Fruit fly (Drosophila melanogaster) whole organism, embryonic: ENCODE results near the gene CG32267.
A peak's percentile ranks its signal among the peaks of the same experiment; 100 is the strongest.

Experiments used
- BEAF-32 ChIP-seq: fragments of 200-800 bp; sonication (Bioruptor generic); optimal IDR thresholded peaks from 3 replicates; lab custom pipeline; 2017; ENCODE audit warnings: missing biosample characterization, missing genetic modification characterization, mild to moderate bottlenecking, moderate library complexity, missing genetic modification reagents
- Bdp1 ChIP-seq: fragments of 200-800 bp; sonication (Bioruptor generic); optimal IDR thresholded peaks from 3 replicates; lab custom pipeline; 2016; ENCODE audit warnings: missing biosample characterization, missing genetic modification characterization
- CG11504 ChIP-seq: fragments of 200-800 bp; sonication (Bioruptor generic); optimal IDR thresholded peaks from 3 replicates; lab custom pipeline; 2019; ENCODE audit warnings: missing biosample characterization, mild to moderate bottlenecking, missing genetic modification characterization, moderate library complexity
- CG11560 ChIP-seq: fragments of 200-800 bp; sonication (Bioruptor generic); IDR thresholded peaks from 3 replicates; pipeline ENCODE4 v1.3.6; 2022; ENCODE audit warnings: missing biosample characterization, missing genetic modification characterization
- CG12071 ChIP-seq: fragments of 200-800 bp; sonication (Bioruptor generic); optimal IDR thresholded peaks from 3 replicates; lab custom pipeline; 2018; ENCODE audit warnings: missing biosample characterization, mild to moderate bottlenecking, missing genetic modification characterization
- CG12155 ChIP-seq: fragments of 200-800 bp; sonication (Bioruptor generic); optimal IDR thresholded peaks from 3 replicates; lab custom pipeline; 2016; ENCODE audit warnings: missing biosample characterization, missing genetic modification characterization
- CG12744 ChIP-seq: fragments of 200-800 bp; sonication (Bioruptor generic); optimal IDR thresholded peaks from 2 replicates; lab custom pipeline; 2016; ENCODE audit warnings: missing biosample characterization, missing genetic modification characterization
- CG15696 ChIP-seq: fragments of 200-800 bp; sonication (Bioruptor generic); optimal IDR thresholded peaks from 2 replicates; lab custom pipeline; 2019; ENCODE audit warnings: missing biosample characterization, mild to moderate bottlenecking, missing genetic modification characterization, moderate library complexity
- CG2889 ChIP-seq: fragments of 200-800 bp; sonication (Bioruptor generic); IDR thresholded peaks from 3 replicates; pipeline ENCODE4 v1.3.6; 2022; ENCODE audit warnings: missing biosample characterization, missing genetic modification characterization
- CG30403 ChIP-seq: fragments of 200-800 bp; sonication (Bioruptor generic); optimal IDR thresholded peaks from 3 replicates; lab custom pipeline; 2016; ENCODE audit warnings: missing biosample characterization, missing genetic modification characterization
- CG31441 ChIP-seq: fragments of 200-800 bp; sonication (Bioruptor generic); IDR thresholded peaks from 2 replicates; pipeline ENCODE4 v1.3.6; 2022; ENCODE audit warnings: missing biosample characterization, missing genetic modification characterization
- CG32767 ChIP-seq: fragments of 200-800 bp; sonication (Bioruptor generic); IDR thresholded peaks from 2 replicates; pipeline ENCODE4 v1.3.6; 2022; ENCODE audit warnings: missing biosample characterization, missing genetic modification characterization
- CG33213 ChIP-seq: fragments of 200-800 bp; sonication (Bioruptor generic); optimal IDR thresholded peaks from 3 replicates; lab custom pipeline; 2016; ENCODE audit warnings: missing biosample characterization, missing genetic modification characterization
- CG4360 ChIP-seq: fragments of 200-800 bp; sonication (Bioruptor generic); IDR thresholded peaks from 2 replicates; pipeline ENCODE4 v1.3.6; 2022; ENCODE audit warnings: missing biosample characterization, missing genetic modification characterization
- CG4404 ChIP-seq: fragments of 200-800 bp; sonication (Bioruptor generic); IDR thresholded peaks from 2 replicates; pipeline ENCODE4 v1.3.6; 2022; ENCODE audit warnings: missing biosample characterization, missing genetic modification characterization
- CG8281 ChIP-seq: fragments of 200-800 bp; sonication (Bioruptor generic); optimal IDR thresholded peaks from 2 replicates; lab custom pipeline; 2018; ENCODE audit warnings: missing biosample characterization, mild to moderate bottlenecking, missing genetic modification characterization, moderate library complexity
- CG8388 ChIP-seq: fragments of 200-800 bp; sonication (Bioruptor generic); optimal IDR thresholded peaks from 2 replicates; lab custom pipeline; 2019; ENCODE audit warnings: missing biosample characterization, mild to moderate bottlenecking, missing genetic modification characterization, moderate library complexity
- D19B ChIP-seq: fragments of 200-800 bp; sonication (Bioruptor generic); optimal IDR thresholded peaks from 2 replicates; lab custom pipeline; 2017; ENCODE audit warnings: missing biosample characterization, mild to moderate bottlenecking, missing genetic modification characterization
- Dfd ChIP-seq, 2 experiments: fragments of >200 bp; optimal IDR thresholded peaks; 2 replicates each; lab custom pipeline; 2017; ENCODE audit warnings: missing biosample characterization in 2 of 2, missing genetic modification characterization in 2 of 2
- Dip3 ChIP-seq: fragments of 200-800 bp; sonication (Bioruptor generic); optimal IDR thresholded peaks from 3 replicates; lab custom pipeline; 2016; ENCODE audit warnings: missing biosample characterization, missing genetic modification characterization
- Mad ChIP-seq: fragments of 200-800 bp; sonication (Bioruptor generic); optimal IDR thresholded peaks from 2 replicates; lab custom pipeline; 2016; ENCODE audit warnings: missing biosample characterization, missing genetic modification characterization
- NfI ChIP-seq: fragments of 200-800 bp; sonication (Bioruptor generic); optimal IDR thresholded peaks from 3 replicates; lab custom pipeline; 2018; ENCODE audit warnings: missing biosample characterization, mild to moderate bottlenecking, missing genetic modification characterization, moderate library complexity
- Opbp ChIP-seq: fragments of 200-800 bp; sonication (Bioruptor generic); IDR thresholded peaks from 3 replicates; pipeline ENCODE4 v1.3.6; 2022; ENCODE audit warnings: missing biosample characterization, missing genetic modification characterization; ENCODE audit not compliant: partially characterized antibody
- Poxn ChIP-seq: fragments of 200-800 bp; sonication (Bioruptor generic); IDR thresholded peaks from 2 replicates; pipeline ENCODE4 v1.3.6; 2022; ENCODE audit warnings: missing biosample characterization, missing genetic modification characterization
- Rx ChIP-seq: fragments of 200-800 bp; sonication (Bioruptor generic); IDR thresholded peaks from 2 replicates; pipeline ENCODE4 v1.3.6; 2022; ENCODE audit warnings: missing biosample characterization, missing genetic modification characterization
- Side ChIP-seq: fragments of 200-800 bp; sonication (Bioruptor generic); optimal IDR thresholded peaks from 2 replicates; lab custom pipeline; 2016; ENCODE audit warnings: missing biosample characterization, missing genetic modification characterization
- Xrp1 ChIP-seq: fragments of 200-800 bp; sonication (Bioruptor generic); IDR thresholded peaks from 2 replicates; pipeline ENCODE4 v1.3.6; 2022; ENCODE audit warnings: missing biosample characterization, missing genetic modification characterization
- ato ChIP-seq: fragments of 200-800 bp; sonication (Bioruptor generic); IDR thresholded peaks from 2 replicates; pipeline ENCODE4 v1.3.6; 2022; ENCODE audit warnings: missing biosample characterization, missing genetic modification characterization; ENCODE audit not compliant: partially characterized antibody
- bbx ChIP-seq: fragments of 200-800 bp; sonication (Bioruptor generic); IDR thresholded peaks from 2 replicates; pipeline ENCODE4 v1.3.6; 2022; ENCODE audit warnings: missing biosample characterization, missing genetic modification characterization; ENCODE audit not compliant: partially characterized antibody
- chif ChIP-seq, 2 experiments: fragments of 200-800 bp; sonication (Bioruptor generic); optimal IDR thresholded peaks; 3 replicates each; lab custom pipeline; 2016; ENCODE audit warnings: missing biosample characterization in 2 of 2, missing genetic modification characterization in 2 of 2
- dm ChIP-seq: fragments of 200-800 bp; sonication (Bioruptor generic); optimal IDR thresholded peaks from 3 replicates; lab custom pipeline; 2016; ENCODE audit warnings: missing biosample characterization, missing genetic modification characterization
- dysf ChIP-seq: fragments of 200-800 bp; sonication (Bioruptor generic); IDR thresholded peaks from 3 replicates; pipeline ENCODE4 v1.3.6; 2022; ENCODE audit warnings: missing biosample characterization, missing genetic modification characterization
- en ChIP-seq: fragments of 200-800 bp; sonication (Bioruptor generic); optimal IDR thresholded peaks from 2 replicates; lab custom pipeline; 2016; ENCODE audit warnings: missing biosample characterization, missing genetic modification characterization
- eyg ChIP-seq: fragments of 200-800 bp; sonication (Bioruptor generic); optimal IDR thresholded peaks from 3 replicates; lab custom pipeline; 2016; ENCODE audit warnings: missing biosample characterization, missing genetic modification characterization
- gem ChIP-seq: fragments of 200-800 bp; sonication (Bioruptor generic); optimal IDR thresholded peaks from 2 replicates; lab custom pipeline; 2019; ENCODE audit warnings: missing biosample characterization, mild to moderate bottlenecking, missing genetic modification characterization, moderate library complexity
- ham ChIP-seq: fragments of 200-800 bp; sonication (Bioruptor generic); IDR thresholded peaks from 2 replicates; pipeline ENCODE4 v1.3.6; 2022; ENCODE audit warnings: missing biosample characterization, missing genetic modification characterization
- nerfin-2 ChIP-seq: fragments of 200-800 bp; sonication (Bioruptor generic); IDR thresholded peaks from 2 replicates; pipeline ENCODE4 v1.3.6; 2022; ENCODE audit warnings: missing biosample characterization, missing genetic modification characterization; ENCODE audit not compliant: partially characterized antibody
- pan ChIP-seq, 4 experiments: fragments of >200 bp in 3 of 4; fragments of 200-800 bp in 1 of 4; sonication (Bioruptor generic) in 1 of 4; optimal IDR thresholded peaks in 3 of 4; IDR thresholded peaks in 1 of 4; 2 replicates each; pipeline versions ENCODE4 v1.3.6 to Lab custom; 2017 to 2022; ENCODE audit warnings: missing biosample characterization in 2 of 4, missing genetic modification characterization in 2 of 4, mixed read lengths in 1 of 4
- prd ChIP-seq, 3 experiments: fragments of >200 bp in 2 of 3; fragments of 200-800 bp in 1 of 3; sonication (Bioruptor generic) in 1 of 3; optimal IDR thresholded peaks in 2 of 3; IDR thresholded peaks in 1 of 3; 2 replicates in 2 of 3; 3 replicates in 1 of 3; pipeline versions ENCODE4 v1.3.6 to Lab custom; 2017 to 2022; ENCODE audit warnings: missing biosample characterization in 1 of 3, missing genetic modification characterization in 1 of 3
- psq ChIP-seq: fragments of 200-800 bp; sonication (Bioruptor generic); optimal IDR thresholded peaks from 2 replicates; lab custom pipeline; 2017; ENCODE audit warnings: missing biosample characterization, missing genetic modification characterization
- shn ChIP-seq: fragments of 200-800 bp; sonication (Bioruptor generic); optimal IDR thresholded peaks from 3 replicates; lab custom pipeline; 2016; ENCODE audit warnings: missing biosample characterization, missing genetic modification characterization
- sna ChIP-seq: fragments of 200-800 bp; sonication (Bioruptor generic); IDR thresholded peaks from 2 replicates; pipeline ENCODE4 v1.3.6; 2022; ENCODE audit warnings: missing biosample characterization, missing genetic modification characterization; ENCODE audit not compliant: partially characterized antibody
- stc ChIP-seq: fragments of 200-800 bp; sonication (Bioruptor generic); IDR thresholded peaks from 2 replicates; pipeline ENCODE4 v1.3.6; 2022; ENCODE audit warnings: missing biosample characterization, missing genetic modification characterization
- tin ChIP-seq: fragments of 200-800 bp; sonication (Bioruptor generic); optimal IDR thresholded peaks from 3 replicates; lab custom pipeline; 2016; ENCODE audit warnings: missing biosample characterization, missing genetic modification characterization
- tna ChIP-seq: fragments of 200-800 bp; sonication (Bioruptor generic); IDR thresholded peaks from 2 replicates; pipeline ENCODE4 v1.3.6; 2022; ENCODE audit warnings: missing biosample characterization, missing genetic modification characterization; ENCODE audit not compliant: partially characterized antibody
- trem ChIP-seq: fragments of 200-800 bp; optimal IDR thresholded peaks from 3 replicates; lab custom pipeline; 2019; ENCODE audit warnings: missing biosample characterization, mild to moderate bottlenecking, missing genetic modification characterization, moderate library complexity
- ttk ChIP-seq: fragments of 200-800 bp; sonication (Bioruptor generic); IDR thresholded peaks from 2 replicates; pipeline ENCODE4 v2.1.2; 2022; ENCODE audit warnings: missing biosample characterization, missing genetic modification characterization
- twi ChIP-seq: fragments of 200-800 bp; optimal IDR thresholded peaks from 2 replicates; lab custom pipeline; 2019; ENCODE audit warnings: missing biosample characterization, mild to moderate bottlenecking, missing genetic modification characterization, moderate library complexity
- zen2 ChIP-seq: fragments of 200-800 bp; sonication (Bioruptor generic); IDR thresholded peaks from 3 replicates; pipeline ENCODE4 v1.3.6; 2022; ENCODE audit warnings: missing biosample characterization, missing genetic modification characterization; ENCODE audit not compliant: partially characterized antibody

CG32267 gene

dm6 chr3L:3517894-3518293 is 46.0 kb upstream of the CG32267 start (continued):
- TF ChIP-seq ttk (GFP tag; lab: Robert Waterston, UW) (peak; percentile 92), Xrp1 (GFP tag; lab: Robert Waterston, UW) (peak; percentile 91), CG12071 (GFP tag; lab: Kevin White, UChicago) (peak; percentile 86), en (GFP tag; lab: Kevin White, UChicago) (peak; percentile 84), tin (peak; percentile 88), BEAF-32 (GFP tag; lab: Kevin White, UChicago) (no peak), eyg (GFP tag; lab: Kevin White, UChicago) (peak; percentile 76), stc (GFP tag; lab: Robert Waterston, UW) (peak; percentile 63), CG31441 (GFP tag; lab: Robert Waterston, UW) (peak; percentile 76), prd (optimal IDR thresholded peaks at IDR 0.05; lab: Kevin White, UChicago) (no peak), prd (GFP tag; IDR thresholded peaks at IDR 0.05; lab: Robert Waterston, UW) (peak; percentile 88), CG4360 (peak; percentile 72; the same call in 1 of the 2 replicates), CG32767 (GFP tag; lab: Robert Waterston, UW) (peak; percentile 95), CG30403 (GFP tag; lab: Kevin White, UChicago) (peak; percentile 92), trem (peak; percentile 55), CG11504 (peak; percentile 92), Bdp1 (GFP tag; lab: Kevin White, UChicago) (peak; percentile 64), zen2 (GFP tag; lab: Robert Waterston, UW) (no peak), NfI (peak; percentile 86), Poxn (GFP tag; lab: Robert Waterston, UW) (peak; percentile 88), tna (no peak; the same call in 1 of the 2 replicates), Dip3 (GFP tag; lab: Kevin White, UChicago) (peak; percentile 87), ato (no peak), Mad (GFP tag; lab: Kevin White, UChicago) (peak; percentile 79), CG8281 (peak; percentile 41), Dfd (GFP tag; optimal IDR thresholded peaks at IDR 0.05; lab: Kevin White, UChicago) (no peak), twi (peak; percentile 62), ham (peak; percentile 81), CG4404 (GFP tag; lab: Robert Waterston, UW) (peak; percentile 87), shn (GFP tag; lab: Kevin White, UChicago) (peak; percentile 78), Rx (GFP tag; lab: Robert Waterston, UW) (peak; percentile 71), pan (optimal IDR thresholded peaks at IDR 0.05; lab: Kevin White, UChicago) (no peak), pan (GFP tag; optimal IDR thresholded peaks at IDR 0.05 in 1 of 2, IDR thresholded peaks at IDR 0.05 in 1 of 2) (peak in 1 of 2 experiments; percentile 95), D19B (peak; percentile 47), dysf (peak; percentile 98), CG12744 (GFP tag; lab: Kevin White, UChicago) (peak; percentile 85), CG12155 (GFP tag; lab: Kevin White, UChicago) (peak; percentile 83), chif (GFP tag; optimal IDR thresholded peaks at IDR 0.05; lab: Kevin White, UChicago) (peak; percentile 88 to 92), gem (tag; lab: Kevin White, UChicago) (peak; percentile 91), sna (GFP tag; lab: Robert Waterston, UW) (no peak), CG2889 (peak; percentile 93), CG11560 (tag; lab: Robert Waterston, UW) (peak; percentile 84), Opbp (GFP tag; lab: Robert Waterston, UW) (no peak), psq (peak; percentile 47), dm (GFP tag; lab: Kevin White, UChicago) (peak; percentile 77), CG33213 (GFP tag; lab: Kevin White, UChicago) (peak; percentile 82), nerfin-2 (GFP tag; lab: Robert Waterston, UW) (no peak), Side (GFP tag; lab: Kevin White, UChicago) (peak; percentile 70), CG15696 (tag; lab: Kevin White, UChicago) (peak; percentile 54), bbx (GFP tag; lab: Robert Waterston, UW) (no peak), CG8388 (GFP tag; lab: Kevin White, UChicago) (peak; percentile 83)
